Fruit fly (Drosophila melanogaster): ENCODE measurements around the gene CG32532.

CG32532 gene

dm6 chrX:19565714-19566316, 18.5 kb upstream of the CG32532 start, which contains the start of the genes Grip84 and car (continued):
- no peak for TF ChIP-seq BtbVII (GFP tag; optimal IDR thresholded peaks at IDR 0.05)
- no peak for TF ChIP-seq CG14965 (GFP tag; optimal IDR thresholded peaks at IDR 0.05; ENCODE audit: borderline replicate concordance)
- TF ChIP-seq zf30C (GFP tag; optimal IDR thresholded peaks at IDR 0.05) = no peak
- TF ChIP-seq Oaz (GFP tag; IDR thresholded peaks at IDR 0.05) = peak; percentile 49; the same call in 1 of the 2 replicates
- TF ChIP-seq fu2 (GFP tag; optimal IDR thresholded peaks at IDR 0.05) = no peak
- peak; percentile 27; the same call in 1 of the 2 replicates for TF ChIP-seq CG10959 (GFP tag; IDR thresholded peaks at IDR 0.05)
- TF ChIP-seq Scr (GFP tag; IDR thresholded peaks at IDR 0.05; ENCODE audit: partially characterized antibody) = no peak
- TF ChIP-seq CG15514 (GFP tag; optimal IDR thresholded peaks at IDR 0.05) = no peak
- peak; percentile 31 for TF ChIP-seq trh (GFP tag; optimal IDR thresholded peaks at IDR 0.05)
- TF ChIP-seq dysf (GFP tag; IDR thresholded peaks at IDR 0.05) = peak; percentile 80
- no peak for TF ChIP-seq CG13287 (GFP tag; IDR thresholded peaks at IDR 0.05; ENCODE audit: partially characterized antibody)
- peak; percentile 71 for TF ChIP-seq CG4404 (GFP tag; IDR thresholded peaks at IDR 0.05)
- TF ChIP-seq CG4328 (GFP tag; optimal IDR thresholded peaks at IDR 0.05) = peak; percentile 47
- peak; percentile 87 for TF ChIP-seq nmo (GFP tag; optimal IDR thresholded peaks at IDR 0.05)
- no peak for TF ChIP-seq CG3065 (GFP tag; optimal IDR thresholded peaks at IDR 0.05)
- TF ChIP-seq CG12769 (tag; optimal IDR thresholded peaks at IDR 0.05) = no peak
- TF ChIP-seq sug (tag; optimal IDR thresholded peaks at IDR 0.05) = peak; percentile 79
- TF ChIP-seq CG6272 (GFP tag; IDR thresholded peaks at IDR 0.05) = peak; percentile 74
- peak; percentile 84 for TF ChIP-seq CG9817 (tag; optimal IDR thresholded peaks at IDR 0.05)
- no peak for TF ChIP-seq h (optimal IDR thresholded peaks at IDR 0.05)
- peak; percentile 90 for TF ChIP-seq Sin3A (optimal IDR thresholded peaks at IDR 0.05)
- no peak for TF ChIP-seq CG4360 (GFP tag; IDR thresholded peaks at IDR 0.05)
- no peak for TF ChIP-seq CG17612 (GFP tag; IDR thresholded peaks at IDR 0.05)
- no peak for TF ChIP-seq CG13296 (GFP tag; optimal IDR thresholded peaks at IDR 0.05)
- TF ChIP-seq Poxn (GFP tag; IDR thresholded peaks at IDR 0.05) = 0 out of 2 replicates have a peak, but pooled peaks have one; percentile 22
- no peak for TF ChIP-seq Hr39 (optimal IDR thresholded peaks at IDR 0.05)
- TF ChIP-seq psq (GFP tag; optimal IDR thresholded peaks at IDR 0.05) = no peak
- TF ChIP-seq prd (optimal IDR thresholded peaks at IDR 0.05) = no peak
- peak; percentile 77 for TF ChIP-seq prd (GFP tag; IDR thresholded peaks at IDR 0.05)
- TF ChIP-seq her (GFP tag; optimal IDR thresholded peaks at IDR 0.05) = no peak
- TF ChIP-seq gem (tag; optimal IDR thresholded peaks at IDR 0.05) = peak; percentile 86
- TF ChIP-seq lov (optimal IDR thresholded peaks at IDR 0.05) = no peak
- TF ChIP-seq lov (GFP tag; IDR thresholded peaks at IDR 0.05) = no peak
- no peak for TF ChIP-seq CG7556 (GFP tag; optimal IDR thresholded peaks at IDR 0.05)
- no peak for TF ChIP-seq eve (GFP tag; optimal IDR thresholded peaks at IDR 0.05)
- TF ChIP-seq CG14710 (tag; optimal IDR thresholded peaks at IDR 0.05) = peak; percentile 99
- TF ChIP-seq hb (GFP tag; IDR thresholded peaks at IDR 0.05; ENCODE audit: partially characterized antibody) = no peak
- no peak for TF ChIP-seq GATAe (GFP tag; conservative IDR thresholded peaks at IDR 0.05)
- TF ChIP-seq CG18599 (GFP tag; optimal IDR thresholded peaks at IDR 0.05) = no peak
- TF ChIP-seq CG6813 (GFP tag; optimal IDR thresholded peaks at IDR 0.05) = no peak
- no peak for TF ChIP-seq CG6175 (GFP tag; IDR thresholded peaks at IDR 0.05)

DNA sequence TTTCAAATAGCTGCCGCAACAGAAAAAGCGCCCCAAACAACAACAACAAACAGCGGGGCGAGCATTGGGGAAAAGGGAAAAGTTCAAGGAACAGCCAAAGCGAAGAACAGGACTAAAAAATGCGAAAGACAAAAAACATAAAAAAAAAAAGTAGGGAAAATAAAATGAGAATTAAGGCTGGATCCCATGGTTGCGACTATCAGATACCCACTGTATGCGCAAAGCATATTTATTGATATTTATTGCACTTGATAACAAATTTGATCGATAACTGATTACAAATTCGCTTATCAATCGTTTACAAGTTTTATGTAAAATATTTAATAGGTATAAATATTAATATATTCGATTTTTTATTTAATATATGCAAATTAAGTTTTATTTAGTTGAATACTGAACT, 2.3 kb upstream of the CG32532 start:
- TF ChIP-seq CG7963 (GFP tag; IDR thresholded peaks at IDR 0.05; ENCODE audit: partially characterized antibody) (peak; percentile 40; the same call in 1 of the 3 replicates), CG14014 (GFP tag; IDR thresholded peaks at IDR 0.05) (no peak), Atf3 (GFP tag; optimal IDR thresholded peaks at IDR 0.05) (no peak), Ada2b (GFP tag; IDR thresholded peaks at IDR 0.05) (no peak), kah (GFP tag; optimal IDR thresholded peaks at IDR 0.05) (no peak), Lim3 (GFP tag; IDR thresholded peaks at IDR 0.05) (no peak), CG2116 (GFP tag; optimal IDR thresholded peaks at IDR 0.05) (no peak), CG7556 (GFP tag; optimal IDR thresholded peaks at IDR 0.05) (no peak), CG6654 (GFP tag; optimal IDR thresholded peaks at IDR 0.05) (no peak), CG10654 (GFP tag; optimal IDR thresholded peaks at IDR 0.05) (no peak), ato (GFP tag; IDR thresholded peaks at IDR 0.05; ENCODE audit: partially characterized antibody) (no peak), Fer3 (tag; optimal IDR thresholded peaks at IDR 0.05) (no peak), Neu2 (GFP tag; optimal IDR thresholded peaks at IDR 0.05; ENCODE audit: borderline replicate concordance) (no peak), Rx (GFP tag; IDR thresholded peaks at IDR 0.05) (no peak)

Measured in whole organism, embryonic.